Worm (Caenorhabditis elegans): ENCODE data around the gene nspc-5.

- TF ChIP-seq pha-4 (tag; optimal IDR thresholded peaks at IDR 0.05) (no peak), ref-2 (tag; optimal IDR thresholded peaks at IDR 0.05) (no peak), sox-4 (tag; optimal IDR thresholded peaks at IDR 0.05) (no peak), elt-2 (tag; optimal IDR thresholded peaks at IDR 0.05) (no peak), nhr-11 (tag; optimal IDR thresholded peaks at IDR 0.05) (no peak), C38D4.7 (GFP tag; optimal IDR thresholded peaks at IDR 0.05) (no peak), dmd-4 (tag; optimal IDR thresholded peaks at IDR 0.05; ENCODE audit: borderline replicate concordance) (no peak), npax-4 (tag; optimal IDR thresholded peaks at IDR 0.05) (no peak), ceh-9 (tag; optimal IDR thresholded peaks at IDR 0.05) (no peak), pqm-1 (tag; optimal IDR thresholded peaks at IDR 0.05) (no peak)
These were observed 42.9 kb downstream of the nspc-5 start, which contains the start of gene F18E9.8 for ce11 chrX:8581447-8581846.
